Fruit fly (Drosophila melanogaster) whole organism, pupa: ENCODE measurements around the gene Vajk2.

Experiments used
- CG13204 ChIP-seq: fragments of 200-800 bp; sonication (Bioruptor generic); optimal IDR thresholded peaks from 2 replicates; lab custom pipeline; 2018; ENCODE audit warnings: missing biosample characterization, mild to moderate bottlenecking, missing genetic modification characterization, moderate library complexity
- fd96Ca ChIP-seq: fragments of 200-800 bp; sonication (Bioruptor generic); IDR thresholded peaks from 3 replicates; pipeline ENCODE4 v1.3.6; 2022; ENCODE audit warnings: missing biosample characterization, missing genetic modification characterization

DNA sequence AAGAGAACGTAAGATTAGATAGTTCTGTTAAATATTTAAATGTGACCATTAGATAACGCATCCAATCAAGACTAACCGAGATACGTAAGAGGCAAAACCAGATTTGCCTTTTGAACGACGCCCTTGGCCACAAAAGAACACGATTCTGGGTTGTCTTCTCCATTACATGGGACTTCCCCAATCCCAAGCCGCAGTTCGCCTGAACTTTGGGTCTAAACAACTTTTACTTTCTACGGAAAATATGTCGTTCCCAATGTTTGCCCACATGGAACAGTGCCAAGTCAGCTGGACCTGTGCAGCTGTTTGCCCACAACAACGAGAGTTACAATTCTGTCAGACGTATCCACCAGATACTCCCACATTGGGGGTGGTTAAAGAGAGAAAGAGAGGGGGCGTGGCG, 15.3 kb upstream of the Vajk2 start:
- TF ChIP-seq CG13204 (no peak), fd96Ca (GFP tag; lab: Robert Waterston, UW) (no peak)
